Worm (Caenorhabditis elegans) whole organism, young adult: Measurements from ENCODE around the gene F07F6.8.
A peak's percentile ranks its signal among the peaks of the same experiment; 100 is the strongest.

Experiments
- B0336.3 ChIP-seq: fragments of 200-800 bp; sonication (Bioruptor generic); IDR thresholded peaks from 2 replicates; pipeline ENCODE4 v1.3.6; 2022; ENCODE audit warnings: missing genetic modification characterization, missing compliant biosample characterization
- D2030.7 ChIP-seq: fragments of 200-800 bp; sonication (Bioruptor generic); IDR thresholded peaks from 2 replicates; pipeline ENCODE4 v1.3.6; 2022; ENCODE audit warnings: missing genetic modification reagents, missing genetic modification characterization, missing compliant biosample characterization
- F23B12.7 ChIP-seq: sonication (generic microtip); optimal IDR thresholded peaks from 2 replicates; lab custom pipeline; 2017; ENCODE audit warnings: missing genetic modification characterization, mild to moderate bottlenecking, missing compliant biosample characterization, antibody characterized with exemption, moderate library complexity; ENCODE audit not compliant: insufficient read depth
- F33H1.4 ChIP-seq: fragments of 200-800 bp; sonication (Bioruptor generic); IDR thresholded peaks from 2 replicates; pipeline ENCODE4 v1.3.6; 2022; ENCODE audit warnings: missing genetic modification reagents, missing genetic modification characterization, missing compliant biosample characterization
- F37B4.10 ChIP-seq: fragments of 200-800 bp; sonication (Bioruptor generic); IDR thresholded peaks from 2 replicates; pipeline ENCODE4 v1.3.6; 2022; ENCODE audit warnings: missing genetic modification characterization, missing compliant biosample characterization
- F49E8.2 ChIP-seq: sonication (generic microtip); optimal IDR thresholded peaks from 3 replicates; lab custom pipeline; 2017; ENCODE audit warnings: missing genetic modification characterization, mild to moderate bottlenecking, missing compliant biosample characterization, antibody characterized with exemption, moderate library complexity; ENCODE audit not compliant: insufficient read depth
- F57A8.1 ChIP-seq: fragments of 200-800 bp; sonication (Bioruptor generic); optimal IDR thresholded peaks from 2 replicates; lab custom pipeline; 2018; ENCODE audit warnings: mild to moderate bottlenecking, missing genetic modification characterization, moderate library complexity, missing compliant biosample characterization
- K11D2.4 ChIP-seq: fragments of 200-800 bp; sonication (Bioruptor generic); IDR thresholded peaks from 2 replicates; pipeline ENCODE4 v1.3.6; 2022; ENCODE audit warnings: missing genetic modification reagents, missing genetic modification characterization, missing compliant biosample characterization
- T26A5.8 ChIP-seq: sonication (generic microtip); optimal IDR thresholded peaks from 2 replicates; lab custom pipeline; 2016; ENCODE audit warnings: missing genetic modification characterization, missing compliant biosample characterization
- Y53G8AR.9 ChIP-seq: fragments of 200-800 bp; sonication (Bioruptor generic); conservative IDR thresholded peaks from 2 replicates; pipeline ENCODE4 v1.3.6; 2022; ENCODE audit warnings: missing genetic modification reagents, missing genetic modification characterization, missing compliant biosample characterization
- Y95B8A.8 ChIP-seq: fragments of 200-800 bp; sonication (Bioruptor generic); IDR thresholded peaks from 2 replicates; pipeline ENCODE4 v1.3.6; 2022; ENCODE audit warnings: missing genetic modification reagents, missing genetic modification characterization, missing compliant biosample characterization
- athp-1 ChIP-seq: sonication (generic microtip); optimal IDR thresholded peaks from 2 replicates; lab custom pipeline; 2017; ENCODE audit warnings: mild to moderate bottlenecking, missing genetic modification characterization, missing compliant biosample characterization
- attf-3 ChIP-seq: fragments of 200-800 bp; sonication (Bioruptor generic); conservative IDR thresholded peaks from 2 replicates; pipeline ENCODE4 v1.3.6; 2022; ENCODE audit warnings: missing genetic modification reagents, missing genetic modification characterization, missing compliant biosample characterization
- attf-5 ChIP-seq: fragments of 200-800 bp; sonication (Bioruptor generic); optimal IDR thresholded peaks from 2 replicates; lab custom pipeline; 2018; ENCODE audit warnings: mild to moderate bottlenecking, missing genetic modification characterization, missing compliant biosample characterization
- attf-6 ChIP-seq: fragments of 200-800 bp; sonication (Bioruptor generic); IDR thresholded peaks from 2 replicates; pipeline ENCODE4 v1.3.6; 2022; ENCODE audit warnings: missing genetic modification reagents, missing genetic modification characterization, missing compliant biosample characterization
- ceh-27 ChIP-seq: fragments of 200-800 bp; sonication (Bioruptor generic); optimal IDR thresholded peaks from 2 replicates; lab custom pipeline; 2018; ENCODE audit warnings: mild to moderate bottlenecking, missing genetic modification characterization, moderate library complexity, missing compliant biosample characterization
- ceh-79 ChIP-seq: sonication (generic microtip); optimal IDR thresholded peaks from 2 replicates; lab custom pipeline; 2017; ENCODE audit warnings: mild to moderate bottlenecking, missing genetic modification characterization, missing compliant biosample characterization
- ceh-91 ChIP-seq: fragments of 200-800 bp; sonication (Bioruptor generic); IDR thresholded peaks from 2 replicates; pipeline ENCODE4 v1.3.6; 2022; ENCODE audit warnings: missing genetic modification reagents, missing genetic modification characterization, missing compliant biosample characterization
- egl-18 ChIP-seq: fragments of 200-800 bp; sonication (Bioruptor generic); IDR thresholded peaks from 2 replicates; pipeline ENCODE4 v1.3.6; 2022; ENCODE audit warnings: missing genetic modification reagents, missing genetic modification characterization, missing compliant biosample characterization
- egrh-3 ChIP-seq: fragments of 200-800 bp; sonication (Bioruptor generic); IDR thresholded peaks from 2 replicates; pipeline ENCODE4 v1.3.6; 2022; ENCODE audit warnings: missing genetic modification reagents, missing genetic modification characterization, missing compliant biosample characterization
- ekl-4 ChIP-seq: fragments of 200-800 bp; sonication (Bioruptor generic); IDR thresholded peaks from 2 replicates; pipeline ENCODE4 v1.3.6; 2022; ENCODE audit warnings: missing genetic modification reagents, missing genetic modification characterization, missing compliant biosample characterization
- hmg-20 ChIP-seq: fragments of 200-800 bp; sonication (Bioruptor generic); IDR thresholded peaks from 2 replicates; pipeline ENCODE4 v1.3.6; 2022; ENCODE audit warnings: missing genetic modification reagents, missing genetic modification characterization, missing compliant biosample characterization
- hrde-1 ChIP-seq: sonication (generic microtip); optimal IDR thresholded peaks from 2 replicates; lab custom pipeline; 2016; ENCODE audit warnings: missing genetic modification characterization, mild to moderate bottlenecking, missing compliant biosample characterization, moderate library complexity, missing genotype, missing genetic modification reagents, borderline replicate concordance
- hsf-1 ChIP-seq: fragments of 200-800 bp; sonication (Bioruptor generic); IDR thresholded peaks from 2 replicates; pipeline ENCODE4 v1.3.6; 2022; ENCODE audit warnings: missing genetic modification reagents, missing genetic modification characterization, missing compliant biosample characterization
- lag-1 ChIP-seq: fragments of 200-800 bp; sonication (Bioruptor generic); IDR thresholded peaks from 2 replicates; pipeline ENCODE4 v1.3.6; 2022; ENCODE audit warnings: missing genetic modification reagents, missing genetic modification characterization, missing compliant biosample characterization
- lin-35 ChIP-seq, 3 experiments: fragments of 150-350 bp in 2 of 3; sonication (generic microtip) in 1 of 3; optimal IDR thresholded peaks; 2 replicates each; lab custom pipeline; 2014 to 2018; ENCODE audit warnings: missing biosample characterization in 3 of 3, missing genetic modification characterization in 3 of 3, missing genetic modification reagents in 3 of 3
- lin-40 ChIP-seq: sonication (generic microtip); optimal IDR thresholded peaks from 2 replicates; lab custom pipeline; 2016; ENCODE audit warnings: missing genetic modification characterization, mild to moderate bottlenecking, missing compliant biosample characterization, missing genotype, missing genetic modification reagents
- lin-54 ChIP-seq: fragments of 200-800 bp; sonication (Bioruptor generic); optimal IDR thresholded peaks from 2 replicates; lab custom pipeline; 2018; ENCODE audit warnings: mild to moderate bottlenecking, missing genetic modification characterization, missing compliant biosample characterization
- lsl-1 ChIP-seq: fragments of 200-800 bp; sonication (Bioruptor generic); optimal IDR thresholded peaks from 2 replicates; lab custom pipeline; 2018; ENCODE audit warnings: mild to moderate bottlenecking, missing genetic modification characterization, moderate library complexity, missing compliant biosample characterization
- madf-6 ChIP-seq: fragments of 200-800 bp; sonication (Bioruptor generic); IDR thresholded peaks from 2 replicates; pipeline ENCODE4 v1.3.6; 2022; ENCODE audit warnings: missing genetic modification reagents, missing genetic modification characterization, missing compliant biosample characterization
- mcd-1 ChIP-seq: fragments of 200-800 bp; sonication (Bioruptor generic); IDR thresholded peaks from 2 replicates; pipeline ENCODE4 v1.3.6; 2022; ENCODE audit warnings: missing genetic modification reagents, missing genetic modification characterization, missing compliant biosample characterization
- nhr-179 ChIP-seq: sonication (generic microtip); optimal IDR thresholded peaks from 2 replicates; lab custom pipeline; 2016; ENCODE audit warnings: mild to moderate bottlenecking, missing genetic modification characterization, missing compliant biosample characterization
- nhr-80 ChIP-seq: sonication (generic microtip); optimal IDR thresholded peaks from 2 replicates; lab custom pipeline; 2016; ENCODE audit warnings: missing genetic modification characterization, missing compliant biosample characterization
- pha-4 ChIP-seq: fragments of 150-350 bp; sonication (generic microtip); optimal IDR thresholded peaks from 2 replicates; lab custom pipeline; 2014; ENCODE audit warnings: missing biosample characterization, missing genetic modification reagents, missing genetic modification characterization
- rcor-1 ChIP-seq: fragments of 200-800 bp; sonication (Bioruptor generic); IDR thresholded peaks from 2 replicates; pipeline ENCODE4 v1.3.6; 2022; ENCODE audit warnings: missing genetic modification reagents, missing genetic modification characterization, missing compliant biosample characterization
- repo-1 ChIP-seq: sonication (generic microtip); optimal IDR thresholded peaks from 2 replicates; lab custom pipeline; 2017; ENCODE audit warnings: mild to moderate bottlenecking, missing genetic modification characterization, missing compliant biosample characterization
- snpc-1.1 ChIP-seq: sonication (generic microtip); optimal IDR thresholded peaks from 2 replicates; lab custom pipeline; 2017; ENCODE audit warnings: missing genetic modification characterization, mild to moderate bottlenecking, missing compliant biosample characterization, antibody characterized with exemption, moderate library complexity, missing genotype, missing genetic modification reagents; ENCODE audit not compliant: insufficient read depth
- snpc-1.3 ChIP-seq: sonication (generic microtip); optimal IDR thresholded peaks from 2 replicates; lab custom pipeline; 2017; ENCODE audit warnings: missing genetic modification characterization, mild to moderate bottlenecking, missing compliant biosample characterization, antibody characterized with exemption, moderate library complexity, missing genotype, missing genetic modification reagents; ENCODE audit not compliant: insufficient read depth
- snpc-3.4 ChIP-seq: sonication (generic microtip); optimal IDR thresholded peaks from 2 replicates; lab custom pipeline; 2017; ENCODE audit warnings: missing genetic modification characterization, mild to moderate bottlenecking, missing compliant biosample characterization, antibody characterized with exemption, moderate library complexity, missing genotype, missing genetic modification reagents
- tbp1 ChIP-seq: fragments of 200-800 bp; sonication (Bioruptor generic); optimal IDR thresholded peaks from 2 replicates; lab custom pipeline; 2018; ENCODE audit warnings: mild to moderate bottlenecking, missing genetic modification characterization, missing compliant biosample characterization
- tlf-1 ChIP-seq: fragments of 200-800 bp; sonication (Bioruptor generic); optimal IDR thresholded peaks from 2 replicates; lab custom pipeline; 2018; ENCODE audit warnings: mild to moderate bottlenecking, missing genetic modification characterization, missing compliant biosample characterization
- xnd-1 ChIP-seq: sonication (generic microtip); optimal IDR thresholded peaks from 2 replicates; lab custom pipeline; 2016; ENCODE audit warnings: missing genotype, missing genetic modification reagents, missing genetic modification characterization, missing compliant biosample characterization
- ztf-25 ChIP-seq: fragments of 200-800 bp; sonication (Bioruptor generic); IDR thresholded peaks from 2 replicates; pipeline ENCODE4 v1.3.6; 2022; ENCODE audit warnings: missing genetic modification reagents, missing genetic modification characterization, missing compliant biosample characterization

Gene F07F6.8

ce11 chrII:5389831-5390323 lies 35.7 kb downstream of the F07F6.8 start, which contains the start of gene ndx-6 (continued):
- TF ChIP-seq B0336.3 (0 out of 2 replicates have a peak, but pooled peaks have one; percentile 55), attf-3 (GFP tag; lab: Robert Waterston, UW) (0 out of 2 replicates have a peak, but pooled peaks have one; percentile 33), repo-1 (tag; lab: Kevin White, UChicago) (peak; percentile 58), attf-6 (GFP tag; lab: Robert Waterston, UW) (peak; percentile 38; the same call in 1 of the 2 replicates), snpc-1.1 (tag; lab: Kevin White, UChicago) (no peak), xnd-1 (tag; lab: Kevin White, UChicago) (peak; percentile 26), ceh-79 (tag; lab: Kevin White, UChicago) (no peak), snpc-3.4 (peak; percentile 40), rcor-1 (GFP tag; lab: Robert Waterston, UW) (peak; percentile 79), lin-40 (tag; lab: Kevin White, UChicago) (peak; percentile 80), hrde-1 (tag; lab: Kevin White, UChicago) (no peak), nhr-80 (peak; percentile 40), mcd-1 (GFP tag; lab: Robert Waterston, UW) (peak; percentile 79), lag-1 (GFP tag; lab: Robert Waterston, UW) (no peak), ekl-4 (GFP tag; lab: Robert Waterston, UW) (0 out of 2 replicates have a peak, but pooled peaks have one; percentile 64), hmg-20 (GFP tag; lab: Robert Waterston, UW) (0 out of 2 replicates have a peak, but pooled peaks have one; percentile 13), pha-4 (tag; lab: Kevin White, UChicago) (peak; percentile 50), tlf-1 (peak; percentile 28), F57A8.1 (GFP tag; lab: Kevin White, UChicago) (peak; percentile 14), Y53G8AR.9 (GFP tag; lab: Robert Waterston, UW) (peak; percentile 78), egrh-3 (GFP tag; lab: Robert Waterston, UW) (no peak), lin-54 (peak; percentile 98), F33H1.4 (GFP tag; lab: Robert Waterston, UW) (peak; percentile 58), egl-18 (GFP tag; lab: Robert Waterston, UW) (no peak), madf-6 (GFP tag; lab: Robert Waterston, UW) (peak; percentile 73), ceh-91 (0 out of 2 replicates have a peak, but pooled peaks have one; percentile 33), tbp1 (peak; percentile 56), nhr-179 (no peak), Y95B8A.8 (GFP tag; lab: Robert Waterston, UW) (0 out of 2 replicates have a peak, but pooled peaks have one; percentile 51), F49E8.2 (tag; lab: Kevin White, UChicago) (peak; percentile 30), lin-35 (GFP tag; optimal IDR thresholded peaks at IDR 0.05; lab: Kevin White, UChicago) (peak; percentile 63 to 96 (median 83)), F23B12.7 (tag; lab: Kevin White, UChicago) (no peak), F37B4.10 (GFP tag; lab: Robert Waterston, UW) (no peak), attf-5 (GFP tag; lab: Kevin White, UChicago) (peak; percentile 77), K11D2.4 (GFP tag; lab: Robert Waterston, UW) (peak; percentile 61; the same call in 1 of the 2 replicates), ztf-25 (GFP tag; lab: Robert Waterston, UW) (no peak), athp-1 (peak; percentile 38), lsl-1 (GFP tag; lab: Kevin White, UChicago) (peak; percentile 46), D2030.7 (GFP tag; lab: Robert Waterston, UW) (0 out of 2 replicates have a peak, but pooled peaks have one; percentile 17), T26A5.8 (tag; lab: Kevin White, UChicago) (no peak), hsf-1 (peak; percentile 53; the same call in 1 of the 2 replicates), snpc-1.3 (peak; percentile 5), ceh-27 (GFP tag; lab: Kevin White, UChicago) (peak; percentile 46)
